Worm (Caenorhabditis elegans) whole organism, L1 larva: ENCODE data around the gene F18A11.2.
"Not testable (repeated sequence)": the region's sequence is repeated elsewhere in the genome, so short reads cannot be mapped to it uniquely, and the experiment has no call there.

Experiments
- C04F5.9 ChIP-seq: sonication (generic microtip); optimal IDR thresholded peaks from 2 replicates; lab custom pipeline; 2016; ENCODE audit warnings: missing genetic modification characterization, missing compliant biosample characterization
- C16A3.4 ChIP-seq: fragments of 150-350 bp; optimal IDR thresholded peaks from 2 replicates; lab custom pipeline; 2014; ENCODE audit warnings: missing biosample characterization, missing genetic modification characterization
- Y116A8C.19 ChIP-seq: sonication (generic microtip); optimal IDR thresholded peaks from 2 replicates; lab custom pipeline; 2016; ENCODE audit warnings: missing compliant biosample characterization, missing genetic modification characterization, borderline replicate concordance
- aha-1 ChIP-seq: fragments of 150-350 bp; optimal IDR thresholded peaks from 2 replicates; lab custom pipeline; 2014; ENCODE audit warnings: missing biosample characterization, missing genetic modification characterization
- blmp-1 ChIP-seq: fragments of 150-350 bp; optimal IDR thresholded peaks from 2 replicates; lab custom pipeline; 2014; ENCODE audit warnings: missing biosample characterization, missing genetic modification characterization
- efl-1 ChIP-seq, 4 experiments: fragments of 150-350 bp; optimal IDR thresholded peaks in 3 of 4; peaks in 1 of 4; 1 replicate in 1 of 4; 2 replicates in 3 of 4; lab custom pipeline; 2014; ENCODE audit warnings: missing biosample characterization in 2 of 4, missing genetic modification characterization in 2 of 4, missing genetic modification reagents in 2 of 4
- egl-13 ChIP-seq: sonication (generic microtip); optimal IDR thresholded peaks from 2 replicates; lab custom pipeline; 2016; ENCODE audit warnings: missing genotype, missing genetic modification reagents, missing genetic modification characterization, missing compliant biosample characterization
- fkh-10 ChIP-seq: sonication (generic microtip); optimal IDR thresholded peaks from 2 replicates; lab custom pipeline; 2017; ENCODE audit warnings: missing biosample characterization, missing genetic modification reagents, missing genetic modification characterization
- fkh-8 ChIP-seq: sonication (generic microtip); optimal IDR thresholded peaks from 2 replicates; lab custom pipeline; 2016; ENCODE audit warnings: mild to moderate bottlenecking, missing genetic modification characterization, missing compliant biosample characterization
- lin-13 ChIP-seq: fragments of 150-350 bp; optimal IDR thresholded peaks from 2 replicates; lab custom pipeline; 2014; ENCODE audit warnings: missing biosample characterization, missing genetic modification reagents, missing genetic modification characterization
- lin-14 ChIP-seq: fragments of 200-800 bp; sonication (Bioruptor generic); optimal IDR thresholded peaks from 2 replicates; lab custom pipeline; 2018; ENCODE audit warnings: mild to moderate bottlenecking, missing genetic modification characterization, moderate library complexity, missing compliant biosample characterization
- lin-15B ChIP-seq: fragments of 150-350 bp; sonication (generic microtip); optimal IDR thresholded peaks from 3 replicates; lab custom pipeline; 2014; ENCODE audit warnings: missing biosample characterization, missing genetic modification characterization
- lir-3 ChIP-seq: sonication (generic microtip); optimal IDR thresholded peaks from 2 replicates; lab custom pipeline; 2016; ENCODE audit warnings: mild to moderate bottlenecking, missing genetic modification characterization, moderate library complexity, missing compliant biosample characterization; ENCODE audit not compliant: poor library complexity
- lsy-2 ChIP-seq, 2 experiments: fragments of 150-350 bp; optimal IDR thresholded peaks; 2 replicates each; lab custom pipeline; 2014; ENCODE audit warnings: missing biosample characterization in 2 of 2, missing genetic modification characterization in 2 of 2
- mep-1 ChIP-seq: fragments of 150-350 bp; optimal IDR thresholded peaks from 2 replicates; lab custom pipeline; 2014; ENCODE audit warnings: missing biosample characterization, missing genetic modification characterization
- nhr-11 ChIP-seq: fragments of 150-350 bp; optimal IDR thresholded peaks from 2 replicates; lab custom pipeline; 2014; ENCODE audit warnings: missing biosample characterization, missing genetic modification characterization
- nhr-12 ChIP-seq: sonication (generic microtip); optimal IDR thresholded peaks from 2 replicates; lab custom pipeline; 2017; ENCODE audit warnings: missing biosample characterization, missing genetic modification characterization
- nhr-237 ChIP-seq: fragments of 150-350 bp; optimal IDR thresholded peaks from 2 replicates; lab custom pipeline; 2014; ENCODE audit warnings: missing biosample characterization, missing genetic modification characterization
- nhr-28 ChIP-seq: fragments of 150-350 bp; optimal IDR thresholded peaks from 2 replicates; lab custom pipeline; 2014; ENCODE audit warnings: missing biosample characterization, missing genetic modification characterization
- nhr-47 ChIP-seq: sonication (generic microtip); optimal IDR thresholded peaks from 2 replicates; lab custom pipeline; 2016; ENCODE audit warnings: mild to moderate bottlenecking, missing genetic modification characterization, moderate library complexity, missing compliant biosample characterization
- pag-3 ChIP-seq: sonication (generic microtip); optimal IDR thresholded peaks from 2 replicates; lab custom pipeline; 2017; ENCODE audit warnings: missing genetic modification characterization, mild to moderate bottlenecking, missing compliant biosample characterization, antibody characterized with exemption, borderline replicate concordance; ENCODE audit not compliant: insufficient read depth
- pax-3 ChIP-seq: fragments of 200-800 bp; sonication (Bioruptor generic); optimal IDR thresholded peaks from 2 replicates; lab custom pipeline; 2018; ENCODE audit warnings: mild to moderate bottlenecking, missing genetic modification characterization, moderate library complexity, missing compliant biosample characterization
- rnt-1 ChIP-seq: sonication (generic microtip); optimal IDR thresholded peaks from 2 replicates; lab custom pipeline; 2016; ENCODE audit warnings: mild to moderate bottlenecking, missing genetic modification characterization, moderate library complexity, missing compliant biosample characterization
- skn-1 ChIP-seq: fragments of 150-350 bp; optimal IDR thresholded peaks from 2 replicates; lab custom pipeline; 2014; ENCODE audit warnings: missing biosample characterization, missing genetic modification characterization
- snpc-4 ChIP-seq: fragments of 150-350 bp; optimal IDR thresholded peaks from 2 replicates; lab custom pipeline; 2014; ENCODE audit warnings: missing biosample characterization, missing genetic modification characterization
- snu-23 ChIP-seq: sonication (generic microtip); optimal IDR thresholded peaks from 2 replicates; lab custom pipeline; 2016; ENCODE audit warnings: missing genetic modification characterization, missing compliant biosample characterization
- swsn-7 ChIP-seq: sonication (generic microtip); optimal IDR thresholded peaks from 2 replicates; lab custom pipeline; 2016; ENCODE audit warnings: missing genetic modification characterization, missing compliant biosample characterization
- unc-86 ChIP-seq: sonication (generic microtip); optimal IDR thresholded peaks from 2 replicates; lab custom pipeline; 2016; ENCODE audit warnings: missing genetic modification characterization, missing compliant biosample characterization
- vab-15 ChIP-seq: sonication (generic microtip); optimal IDR thresholded peaks from 2 replicates; lab custom pipeline; 2017; ENCODE audit warnings: missing genotype, mild to moderate bottlenecking, missing genetic modification characterization, missing compliant biosample characterization
- ztf-11 ChIP-seq, 2 experiments: sonication (generic microtip); optimal IDR thresholded peaks; 2 replicates each; lab custom pipeline; 2016 to 2017; ENCODE audit warnings: missing genetic modification characterization in 2 of 2, missing biosample characterization in 1 of 2, missing compliant biosample characterization in 1 of 2
- ztf-4 ChIP-seq: fragments of 150-350 bp; optimal IDR thresholded peaks from 2 replicates; lab custom pipeline; 2014; ENCODE audit warnings: missing biosample characterization, missing genetic modification characterization

Gene F18A11.2

ce11 chrII:13043433-13044054, 12.0 kb downstream of the F18A11.2 start, which contains the start of gene puf-6:
Gene puf-6 (minus strand): TSS chrII:13043445.
- not testable (repeated sequence) for TF ChIP-seq swsn-7, C04F5.9, fkh-8 (tag; lab: Kevin White, UChicago)
- TF ChIP-seq, all 84 proteins: peak for 0; not testable (repeated sequence) for 84

ce11 chrII:13047106-13047505, 15.6 kb downstream of the F18A11.2 start, which contains the start of gene F42G4.7:
Gene F42G4.7 (minus strand): TSS chrII:13047290.
- TF ChIP-seq aha-1 (tag; lab: Kevin White, UChicago); efl-1 (optimal IDR thresholded peaks at IDR 0.05; lab: Kevin White, UChicago); efl-1 (GFP tag; optimal IDR thresholded peaks at IDR 0.05 in 1 of 2; lab: Kevin White, UChicago); lin-13 (GFP tag; lab: Kevin White, UChicago): not testable (repeated sequence)

- not testable (repeated sequence) for TF ChIP-seq lsy-2 (tag; optimal IDR thresholded peaks at IDR 0.05; lab: Kevin White, UChicago); mep-1 (tag; lab: Kevin White, UChicago); snu-23 (GFP tag; lab: Kevin White, UChicago)
These were observed 16.1 kb downstream of the F18A11.2 start, which contains the start of gene F42G4.2 for ce11 chrII:13047609-13048008. Gene F42G4.2 (plus strand): TSS chrII:13047909.

ce11 chrII:13050050-13050449, 18.6 kb downstream of the F18A11.2 start:
- TF ChIP-seq efl-1 (optimal IDR thresholded peaks at IDR 0.05; lab: Kevin White, UChicago) (no peak), efl-1 (GFP tag; optimal IDR thresholded peaks at IDR 0.05 in 1 of 2; lab: Kevin White, UChicago) (no peak), nhr-12 (no peak), snpc-4 (tag; lab: Kevin White, UChicago) (peak; percentile 47)

- TF ChIP-seq ztf-11 (tag; optimal IDR thresholded peaks at IDR 0.05; lab: Kevin White, UChicago), result no peak
- TF ChIP-seq fkh-10 (GFP tag; lab: Kevin White, UChicago), result no peak
- TF ChIP-seq egl-13 (tag; lab: Kevin White, UChicago), result no peak
- TF ChIP-seq blmp-1 (tag; lab: Kevin White, UChicago), result peak; percentile 98
- TF ChIP-seq vab-15 (tag; lab: Kevin White, UChicago), result no peak
- TF ChIP-seq nhr-47, result no peak
- no peak for TF ChIP-seq lin-15B (tag; lab: Kevin White, UChicago)
These were observed 21.9 kb downstream of the F18A11.2 start for ce11 chrII:13053443-13053842.

ce11 chrII:13056580-13056979, 25.1 kb downstream of the F18A11.2 start, which contains the start of gene zyx-1:
Gene zyx-1 (plus strand): TSS chrII:13056910.
- no peak for TF ChIP-seq efl-1 (optimal IDR thresholded peaks at IDR 0.05; lab: Kevin White, UChicago)
- TF ChIP-seq efl-1 (GFP tag; optimal IDR thresholded peaks at IDR 0.05 in 1 of 2; lab: Kevin White, UChicago), result peak in 1 of 2 experiments; percentile 64
- no peak for TF ChIP-seq pax-3 (tag; lab: Kevin White, UChicago)
- no peak for TF ChIP-seq unc-86 (tag; lab: Kevin White, UChicago)
- TF ChIP-seq lir-3 (tag; lab: Kevin White, UChicago), result no peak
- peak; percentile 37 for TF ChIP-seq rnt-1 (tag; lab: Kevin White, UChicago)
- no peak for TF ChIP-seq Y116A8C.19
- TF ChIP-seq nhr-28 (tag; lab: Kevin White, UChicago), result no peak
- TF ChIP-seq nhr-12, result no peak
- no peak for TF ChIP-seq nhr-237 (tag; lab: Kevin White, UChicago)
- TF ChIP-seq ztf-4 (tag; lab: Kevin White, UChicago), result no peak
- peak; percentile 65 for TF ChIP-seq lin-14 (GFP tag; lab: Kevin White, UChicago)
- TF ChIP-seq skn-1 (tag; lab: Kevin White, UChicago), result no peak
- no peak for TF ChIP-seq nhr-11 (tag; lab: Kevin White, UChicago)
- no peak for TF ChIP-seq C16A3.4
- peak; percentile 79 for TF ChIP-seq pag-3
